Fruit fly (Drosophila melanogaster) whole organism, wandering third instar larva: ENCODE data around the gene BTBD9.
A peak's percentile ranks its signal among the peaks of the same experiment; 100 is the strongest.

Experiments used
- Abd-B ChIP-seq: fragments of >200 bp; optimal IDR thresholded peaks from 2 replicates; lab custom pipeline; 2017; ENCODE audit warnings: missing biosample characterization, missing genetic modification characterization
- CG32264 ChIP-seq: fragments of 200-800 bp; sonication (Bioruptor generic); optimal IDR thresholded peaks from 2 replicates; lab custom pipeline; 2016; ENCODE audit warnings: missing biosample characterization, missing genetic modification characterization
- CG9705 ChIP-seq: fragments of 200-800 bp; sonication (Bioruptor generic); optimal IDR thresholded peaks from 2 replicates; lab custom pipeline; 2018; ENCODE audit warnings: missing biosample characterization, mild to moderate bottlenecking, missing genetic modification characterization
- CrebA ChIP-seq: fragments of 200-800 bp; sonication (Bioruptor generic); optimal IDR thresholded peaks from 2 replicates; lab custom pipeline; 2016; ENCODE audit warnings: missing biosample characterization, mild to moderate bottlenecking, missing genetic modification characterization, borderline replicate concordance
- Dfd ChIP-seq: fragments of >200 bp; optimal IDR thresholded peaks from 2 replicates; lab custom pipeline; 2017; ENCODE audit warnings: missing biosample characterization, missing genetic modification characterization
- Dif ChIP-seq: fragments of 200-275, 200-300 bp; sonication (Bioruptor generic); optimal IDR thresholded peaks from 2 replicates; lab custom pipeline; 2018; ENCODE audit warnings: missing biosample characterization, missing genetic modification characterization; ENCODE audit not compliant: partially characterized antibody
- GATAd ChIP-seq: sonication (Bioruptor generic); optimal IDR thresholded peaks from 2 replicates; lab custom pipeline; 2016; ENCODE audit warnings: missing biosample characterization, missing genetic modification characterization
- HLH106 ChIP-seq: fragments of 200-800 bp; optimal IDR thresholded peaks from 3 replicates; lab custom pipeline; 2019; ENCODE audit warnings: missing biosample characterization, mild to moderate bottlenecking, missing genetic modification characterization, moderate library complexity
- Hnf4 ChIP-seq: fragments of 200-800 bp; sonication (Bioruptor generic); optimal IDR thresholded peaks from 2 replicates; lab custom pipeline; 2016; ENCODE audit warnings: missing biosample characterization, mild to moderate bottlenecking, missing genetic modification characterization
- Hr78 ChIP-seq: fragments of >200 bp; optimal IDR thresholded peaks from 2 replicates; lab custom pipeline; 2017; ENCODE audit warnings: missing biosample characterization, missing genetic modification characterization
- Hr83 ChIP-seq: fragments of 200-300 bp; sonication (Bioruptor generic); optimal IDR thresholded peaks from 2 replicates; lab custom pipeline; 2016; ENCODE audit warnings: missing biosample characterization, mild to moderate bottlenecking, missing genetic modification characterization, moderate library complexity; ENCODE audit not compliant: poor library complexity, severe bottlenecking
- Jra ChIP-seq: sonication (Bioruptor generic); optimal IDR thresholded peaks from 2 replicates; lab custom pipeline; 2016; ENCODE audit warnings: missing biosample characterization, missing genetic modification characterization
- Mio ChIP-seq: sonication (Bioruptor generic); optimal IDR thresholded peaks from 2 replicates; lab custom pipeline; 2016; ENCODE audit warnings: missing biosample characterization, missing genetic modification characterization
- Myc ChIP-seq: fragments of >200 bp; optimal IDR thresholded peaks from 2 replicates; lab custom pipeline; 2017
- N ChIP-seq: fragments of >200 bp; optimal IDR thresholded peaks from 2 replicates; lab custom pipeline; 2018; ENCODE audit warnings: missing biosample characterization, missing external identifiers, missing genetic modification characterization
- OdsH ChIP-seq: fragments of 200-800 bp; sonication (Bioruptor generic); optimal IDR thresholded peaks from 2 replicates; lab custom pipeline; 2016; ENCODE audit warnings: missing biosample characterization, mild to moderate bottlenecking, missing genetic modification characterization
- Rel ChIP-seq, 2 experiments: fragments of 200-800 bp; sonication (Bioruptor generic) in 1 of 2; optimal IDR thresholded peaks; 2 replicates in 1 of 2; 3 replicates in 1 of 2; lab custom pipeline; 2016 to 2019; ENCODE audit warnings: mild to moderate bottlenecking in 2 of 2, missing biosample characterization in 2 of 2, missing genetic modification characterization in 2 of 2, moderate library complexity in 1 of 2
- Sp1 ChIP-seq: fragments of 200-800 bp; sonication (Bioruptor generic); optimal IDR thresholded peaks from 3 replicates; lab custom pipeline; 2019; ENCODE audit warnings: missing biosample characterization, mild to moderate bottlenecking, missing genetic modification characterization, moderate library complexity
- Vsx2 ChIP-seq: fragments of 200-300, 225-300 bp; sonication (Bioruptor generic); optimal IDR thresholded peaks from 2 replicates; lab custom pipeline; 2018; ENCODE audit warnings: missing biosample characterization, missing genetic modification characterization; ENCODE audit not compliant: partially characterized antibody
- br ChIP-seq: fragments of 200-800 bp; sonication (Bioruptor generic); optimal IDR thresholded peaks from 2 replicates; lab custom pipeline; 2016; ENCODE audit warnings: missing biosample characterization, missing genetic modification characterization
- brk ChIP-seq: fragments of 200-800 bp; sonication (Bioruptor generic); optimal IDR thresholded peaks from 2 replicates; lab custom pipeline; 2016; ENCODE audit warnings: missing biosample characterization, mild to moderate bottlenecking, missing genetic modification characterization
- dl ChIP-seq, 2 experiments: fragments of 175-275, 200-275 bp in 1 of 2; fragments of 200-275 bp in 1 of 2; sonication (Bioruptor generic); optimal IDR thresholded peaks; lab custom pipeline; 2018; ENCODE audit warnings: mild to moderate bottlenecking in 2 of 2, missing biosample characterization in 2 of 2, missing genetic modification characterization in 2 of 2, moderate library complexity in 2 of 2; ENCODE audit not compliant: partially characterized antibody in 2 of 2, insufficient read depth in 1 of 2
- dmrt93B ChIP-seq: fragments of 200-800 bp; sonication (Bioruptor generic); optimal IDR thresholded peaks from 2 replicates; lab custom pipeline; 2018; ENCODE audit warnings: missing biosample characterization, mild to moderate bottlenecking, missing genetic modification characterization
- dsf ChIP-seq: sonication (Bioruptor generic); optimal IDR thresholded peaks from 2 replicates; lab custom pipeline; 2016; ENCODE audit warnings: missing biosample characterization, missing genetic modification characterization, borderline replicate concordance
- ey ChIP-seq: fragments of 200-800 bp; sonication (Bioruptor generic); optimal IDR thresholded peaks from 2 replicates; lab custom pipeline; 2016; ENCODE audit warnings: missing biosample characterization, missing genetic modification characterization
- foxo ChIP-seq, 2 experiments: fragments of 200-800 bp; sonication (Bioruptor generic); optimal IDR thresholded peaks; 2 replicates in 1 of 2; 3 replicates in 1 of 2; lab custom pipeline; 2016 to 2017; ENCODE audit warnings: missing biosample characterization in 2 of 2, missing genetic modification characterization in 2 of 2
- fru ChIP-seq: fragments of 200-800 bp; sonication (Bioruptor generic); optimal IDR thresholded peaks from 3 replicates; lab custom pipeline; 2016; ENCODE audit warnings: missing biosample characterization, mild to moderate bottlenecking, missing genetic modification characterization
- h ChIP-seq: fragments of 200-800 bp; sonication (Bioruptor generic); optimal IDR thresholded peaks from 3 replicates; lab custom pipeline; 2016; ENCODE audit warnings: missing biosample characterization, mild to moderate bottlenecking, missing genetic modification characterization
- jim ChIP-seq: fragments of 175-275, 200-325 bp; sonication (Bioruptor generic); optimal IDR thresholded peaks from 2 replicates; lab custom pipeline; 2016; ENCODE audit warnings: missing biosample characterization, mild to moderate bottlenecking, missing genetic modification characterization
- lola ChIP-seq: fragments of >200 bp; optimal IDR thresholded peaks from 2 replicates; lab custom pipeline; 2017; ENCODE audit warnings: missing biosample characterization, missing genetic modification characterization
- pan ChIP-seq: fragments of >200 bp; optimal IDR thresholded peaks from 2 replicates; lab custom pipeline; 2017
- psq ChIP-seq: fragments of 200-800 bp; sonication (Bioruptor generic); optimal IDR thresholded peaks from 3 replicates; lab custom pipeline; 2017; ENCODE audit warnings: missing biosample characterization, mild to moderate bottlenecking, missing genetic modification characterization, moderate library complexity
- rgr ChIP-seq: fragments of 200-800 bp; sonication (Bioruptor generic); optimal IDR thresholded peaks from 3 replicates; lab custom pipeline; 2016; ENCODE audit warnings: missing biosample characterization, mild to moderate bottlenecking, missing genetic modification characterization
- sage ChIP-seq: fragments of 200-800 bp; sonication (Bioruptor generic); optimal IDR thresholded peaks from 2 replicates; lab custom pipeline; 2016; ENCODE audit warnings: missing biosample characterization, mild to moderate bottlenecking, missing genetic modification characterization
- sv ChIP-seq: fragments of 200-800 bp; sonication (Bioruptor generic); optimal IDR thresholded peaks from 3 replicates; lab custom pipeline; 2016; ENCODE audit warnings: missing biosample characterization, missing genetic modification characterization
- usp ChIP-seq: fragments of >200 bp; optimal IDR thresholded peaks from 2 replicates; lab custom pipeline; 2017; ENCODE audit warnings: missing biosample characterization, missing genetic modification characterization
- woc ChIP-seq: sonication (Bioruptor generic); optimal IDR thresholded peaks from 2 replicates; lab custom pipeline; 2016; ENCODE audit warnings: missing biosample characterization, mild to moderate bottlenecking, missing genetic modification characterization

BTBD9 gene

dm6 chrX:10771856-10772592, 3.7 kb downstream of the BTBD9 start, which contains the start of gene CG15211:
Gene CG15211 (plus strand): TSS chrX:10772541.
- TF ChIP-seq Dif (GFP tag; lab: Kevin White, UChicago) (peak; percentile 59), OdsH (GFP tag; lab: Kevin White, UChicago) (peak; percentile 26), N (GFP tag; lab: Kevin White, UChicago) (no peak), sage (GFP tag; lab: Kevin White, UChicago) (no peak), ey (GFP tag; lab: Kevin White, UChicago) (peak; percentile 40), woc (GFP tag; lab: Kevin White, UChicago) (peak; percentile 41), dl (GFP tag; optimal IDR thresholded peaks at IDR 0.05; lab: Kevin White, UChicago; ENCODE audit: insufficient read depth in 1 of 2, partially characterized antibody in 2 of 2) (peak in 1 of 2 experiments; percentile 39), brk (GFP tag; lab: Kevin White, UChicago) (peak; percentile 11), rgr (GFP tag; lab: Kevin White, UChicago) (peak; percentile 38), CG9705 (GFP tag; lab: Kevin White, UChicago) (no peak), usp (GFP tag; lab: Kevin White, UChicago) (no peak), Hnf4 (GFP tag; lab: Kevin White, UChicago) (peak; percentile 4), GATAd (GFP tag; lab: Kevin White, UChicago) (no peak), Myc (lab: Kevin White, UChicago) (no peak), pan (lab: Kevin White, UChicago) (no peak), Rel (GFP tag; optimal IDR thresholded peaks at IDR 0.05; lab: Kevin White, UChicago) (peak; percentile 39), Rel (tag; optimal IDR thresholded peaks at IDR 0.05; lab: Kevin White, UChicago) (no peak), Jra (GFP tag; lab: Kevin White, UChicago) (no peak), Mio (GFP tag; lab: Kevin White, UChicago) (no peak), Abd-B (GFP tag; lab: Kevin White, UChicago) (no peak), lola (GFP tag; lab: Kevin White, UChicago) (no peak), Hr78 (GFP tag; lab: Kevin White, UChicago) (no peak), psq (GFP tag; lab: Kevin White, UChicago) (peak; percentile 49), Hr83 (no peak), CG32264 (GFP tag; lab: Kevin White, UChicago) (no peak), jim (GFP tag; lab: Kevin White, UChicago) (no peak), foxo (GFP tag; optimal IDR thresholded peaks at IDR 0.05; lab: Kevin White, UChicago) (peak in 1 of 2 experiments; percentile 64), sv (peak; percentile 39), dmrt93B (GFP tag; lab: Kevin White, UChicago) (peak; percentile 17), h (GFP tag; lab: Kevin White, UChicago) (peak; percentile 39), dsf (GFP tag; lab: Kevin White, UChicago) (no peak), Vsx2 (GFP tag; lab: Kevin White, UChicago) (no peak), Sp1 (GFP tag; lab: Kevin White, UChicago) (peak; percentile 50), HLH106 (tag; lab: Kevin White, UChicago) (peak; percentile 52), br (GFP tag; lab: Kevin White, UChicago) (peak; percentile 41), Dfd (no peak), fru (GFP tag; lab: Kevin White, UChicago) (peak; percentile 37), CrebA (GFP tag; lab: Kevin White, UChicago) (no peak)

- TF ChIP-seq CG9705 (GFP tag; lab: Kevin White, UChicago) (no peak), Hr78 (GFP tag; lab: Kevin White, UChicago) (no peak), Vsx2 (GFP tag; lab: Kevin White, UChicago) (no peak)
- TF ChIP-seq, all 38 proteins: peak for 0
Observed at dm6 chrX:10772634-10773033, 4.3 kb downstream of the BTBD9 start.
